Worm (Caenorhabditis elegans): Measurements from ENCODE around the gene F36H9.10.
A peak's percentile ranks its signal among the peaks of the same experiment; 100 is the strongest.

F36H9.10 gene

ce11 chrV:1821287-1821686, 23.3 kb downstream of the F36H9.10 start, which contains the start of the genes gly-7 and mrpl-39:
Gene gly-7 (minus strand): TSS chrV:1821323.
Gene mrpl-39 (plus strand): TSS chrV:1821579.
- TF ChIP-seq mes-2 (tag; optimal IDR thresholded peaks at IDR 0.05; ENCODE audit: poor library complexity, severe bottlenecking) (peak; percentile 76), saeg-2 (GFP tag; IDR thresholded peaks at IDR 0.05) (no peak), lin-38 (GFP tag; IDR thresholded peaks at IDR 0.05) (peak; percentile 38; the same call in 1 of the 2 replicates), daf-16 (GFP tag; optimal IDR thresholded peaks at IDR 0.05) (no peak), daf-16 (tag; optimal IDR thresholded peaks at IDR 0.05) (peak; percentile 26), lsy-2 (tag; optimal IDR thresholded peaks at IDR 0.05) (peak in 1 of 2 experiments; percentile 50), zfp-2 (tag; optimal IDR thresholded peaks at IDR 0.05) (no peak), hif-1 (tag; optimal IDR thresholded peaks at IDR 0.05) (peak in 1 of 2 experiments; percentile 9), dpl-1 (GFP tag; optimal IDR thresholded peaks at IDR 0.05) (peak; percentile 45), lin-1 (GFP tag; IDR thresholded peaks at IDR 0.05) (peak; percentile 97), mep-1 (tag; optimal IDR thresholded peaks at IDR 0.05) (peak; percentile 11), lin-13 (GFP tag; optimal IDR thresholded peaks at IDR 0.05) (no peak)

ce11 chrV:1824528-1824927, 26.5 kb downstream of the F36H9.10 start:
- no peak for TF ChIP-seq unc-39 (tag; optimal IDR thresholded peaks at IDR 0.05)
- TF ChIP-seq ZK337.2 (GFP tag; IDR thresholded peaks at IDR 0.05): 0 out of 2 replicates have a peak, but pooled peaks have one; percentile 14
- TF ChIP-seq set-16 (GFP tag; IDR thresholded peaks at IDR 0.05): peak; percentile 58; the same call in 1 of the 2 replicates

ce11 chrV:1829973-1830372, 32.0 kb downstream of the F36H9.10 start, which contains the start of gene Y32G9B.1:
Gene Y32G9B.1 (minus strand): TSS chrV:1830073.
- TF ChIP-seq ceh-32 (tag; optimal IDR thresholded peaks at IDR 0.05; ENCODE audit: poor library complexity) (no peak), F10B5.3 (tag; optimal IDR thresholded peaks at IDR 0.05) (no peak), php-3 (GFP tag; IDR thresholded peaks at IDR 0.05) (no peak), set-16 (GFP tag; IDR thresholded peaks at IDR 0.05) (no peak), ZK337.2 (GFP tag; IDR thresholded peaks at IDR 0.05) (no peak), F26F4.8 (GFP tag; conservative IDR thresholded peaks at IDR 0.05) (no peak), daf-8 (GFP tag; IDR thresholded peaks at IDR 0.05) (no peak), nhr-42 (GFP tag; IDR thresholded peaks at IDR 0.05) (no peak), lin-39 (tag; optimal IDR thresholded peaks at IDR 0.05) (no peak), mxl-3 (GFP tag; optimal IDR thresholded peaks at IDR 0.05) (peak; percentile 80), F44E2.7 (GFP tag; IDR thresholded peaks at IDR 0.05) (no peak), daf-16 (GFP tag; optimal IDR thresholded peaks at IDR 0.05) (no peak), daf-16 (tag; optimal IDR thresholded peaks at IDR 0.05) (no peak), tra-1 (GFP tag; IDR thresholded peaks at IDR 0.05) (no peak), nhr-28 (tag; optimal IDR thresholded peaks at IDR 0.05) (peak; percentile 3), Y48G9A.11 (GFP tag; IDR thresholded peaks at IDR 0.05) (no peak), nhr-10 (tag; optimal IDR thresholded peaks at IDR 0.05) (no peak), snpc-1.2 (GFP tag; IDR thresholded peaks at IDR 0.05) (no peak), mdl-1 (tag; optimal IDR thresholded peaks at IDR 0.05) (peak in 1 of 2 experiments; percentile 20), hlh-30 (tag; optimal IDR thresholded peaks at IDR 0.05; ENCODE audit: insufficient read depth) (peak; percentile 11), daf-19 (GFP tag; conservative IDR thresholded peaks at IDR 0.05) (no peak), sdz-12 (GFP tag; optimal IDR thresholded peaks at IDR 0.05) (no peak), hmg-1.1 (GFP tag; IDR thresholded peaks at IDR 0.05) (no peak)

- TF ChIP-seq lin-29 (GFP tag; IDR thresholded peaks at IDR 0.05) (no peak), nhr-28 (tag; optimal IDR thresholded peaks at IDR 0.05) (peak; percentile 66), nhr-11 (tag; optimal IDR thresholded peaks at IDR 0.05) (no peak), T26A8.4 (GFP tag; IDR thresholded peaks at IDR 0.05) (no peak), aha-1 (tag) (peak; percentile 3), Y75B8A.6 (GFP tag; IDR thresholded peaks at IDR 0.05) (no peak), gei-8 (GFP tag; optimal IDR thresholded peaks at IDR 0.05) (no peak), mep-1 (tag; optimal IDR thresholded peaks at IDR 0.05) (no peak), F44E2.7 (GFP tag; IDR thresholded peaks at IDR 0.05) (no peak), mes-2 (tag; optimal IDR thresholded peaks at IDR 0.05; ENCODE audit: poor library complexity, severe bottlenecking) (no peak), D1046.2 (GFP tag; IDR thresholded peaks at IDR 0.05) (no peak), egl-27 (tag; optimal IDR thresholded peaks at IDR 0.05) (no peak)
Measured at ce11 chrV:1841744-1842143, 43.7 kb downstream of the F36H9.10 start, which contains the start of gene T10B5.8. Gene T10B5.8 (plus strand): TSS chrV:1842044.

Data from whole organism, L4 larva.